Worm (Caenorhabditis elegans) whole organism, late embryonic: ENCODE data around the gene F46G10.2.

Experiments
- F13H6.1 ChIP-seq: sonication (generic microtip); optimal IDR thresholded peaks from 2 replicates; lab custom pipeline; 2016; ENCODE audit warnings: missing genetic modification characterization, missing compliant biosample characterization
- ama-1 ChIP-seq: fragments of 150-350 bp; optimal IDR thresholded peaks from 2 replicates; lab custom pipeline; 2014
- fkh-10 ChIP-seq: fragments of 150-350 bp; optimal IDR thresholded peaks from 2 replicates; lab custom pipeline; 2014; ENCODE audit warnings: missing biosample characterization, missing genetic modification reagents, missing genetic modification characterization
- gmeb-2 ChIP-seq: sonication (generic microtip); optimal IDR thresholded peaks from 2 replicates; lab custom pipeline; 2016; ENCODE audit warnings: missing genetic modification characterization, inconsistent platforms, missing compliant biosample characterization
- nfya-1 ChIP-seq: sonication (generic microtip); optimal IDR thresholded peaks from 2 replicates; lab custom pipeline; 2017; ENCODE audit warnings: missing genetic modification characterization, mild to moderate bottlenecking, missing compliant biosample characterization, antibody characterized with exemption, moderate library complexity
- nhr-11 ChIP-seq: fragments of 150-350 bp; optimal IDR thresholded peaks from 2 replicates; lab custom pipeline; 2014; ENCODE audit warnings: missing biosample characterization, missing genetic modification characterization
- odd-2 ChIP-seq: sonication (generic microtip); optimal IDR thresholded peaks from 2 replicates; lab custom pipeline; 2017; ENCODE audit warnings: antibody characterized with exemption, mild to moderate bottlenecking, missing genetic modification characterization, missing compliant biosample characterization
- pqm-1 ChIP-seq: sonication (generic microtip); optimal IDR thresholded peaks from 2 replicates; lab custom pipeline; 2016; ENCODE audit warnings: missing genetic modification characterization, missing compliant biosample characterization
- tbx-2 ChIP-seq: sonication (generic microtip); optimal IDR thresholded peaks from 2 replicates; lab custom pipeline; 2016; ENCODE audit warnings: missing genetic modification characterization, missing compliant biosample characterization
- ztf-16 ChIP-seq: sonication (generic microtip); optimal IDR thresholded peaks from 2 replicates; lab custom pipeline; 2017; ENCODE audit warnings: missing genetic modification characterization, missing compliant biosample characterization

- TF ChIP-seq ama-1 (lab: Kevin White, UChicago): no peak
- TF ChIP-seq gmeb-2 (tag; lab: Kevin White, UChicago): no peak
- no peak for TF ChIP-seq nhr-11 (tag; lab: Kevin White, UChicago)
- no peak for TF ChIP-seq nfya-1
- TF ChIP-seq pqm-1 (tag; lab: Kevin White, UChicago): no peak
- TF ChIP-seq tbx-2 (tag; lab: Kevin White, UChicago): no peak
- TF ChIP-seq F13H6.1 (tag; lab: Kevin White, UChicago): no peak
- no peak for TF ChIP-seq ztf-16 (tag; lab: Kevin White, UChicago)
- TF ChIP-seq fkh-10: no peak
- TF ChIP-seq odd-2: no peak
These were observed 17.0 kb upstream of the F46G10.2 start, which contains the start of gene srd-43 for ce11 chrX:13305779-13306178.
